Worm (Caenorhabditis elegans): ENCODE results near the gene F07C3.9.

ce11 chrV:9257467-9257866, 3.0 kb upstream of the F07C3.9 start, which contains the start of gene F07C3.16:
- TF ChIP-seq ama-1 (optimal IDR thresholded peaks at IDR 0.05) (no peak), scrt-1 (GFP tag; IDR thresholded peaks at IDR 0.05) (no peak), ets-7 (tag; optimal IDR thresholded peaks at IDR 0.05) (no peak), pes-1 (GFP tag; IDR thresholded peaks at IDR 0.05) (no peak), ceh-36 (tag; optimal IDR thresholded peaks at IDR 0.05) (no peak), tbx-37 (GFP tag; conservative IDR thresholded peaks at IDR 0.05) (no peak), hmg-4 (GFP tag; optimal IDR thresholded peaks at IDR 0.05) (no peak), ceh-13 (GFP tag; optimal IDR thresholded peaks at IDR 0.05) (no peak), hnd-1 (tag; optimal IDR thresholded peaks at IDR 0.05) (no peak), B0310.2 (tag; optimal IDR thresholded peaks at IDR 0.05) (no peak)
